Fruit fly (Drosophila melanogaster): ENCODE measurements around the gene CG7506.

CG7506 gene

dm6 chr3L:7590898-7591297, 50.5 kb downstream of the CG7506 start, which contains the start of gene t-Grip84:
Gene t-Grip84 (minus strand): TSS chr3L:7590998.
- no peak for TF ChIP-seq CG9948 (tag; optimal IDR thresholded peaks at IDR 0.05)
- no peak for TF ChIP-seq Ets98B (GFP tag; IDR thresholded peaks at IDR 0.05)
- no peak for TF ChIP-seq CG10348 (GFP tag; IDR thresholded peaks at IDR 0.05)
- no peak for TF ChIP-seq CG8159 (tag; optimal IDR thresholded peaks at IDR 0.05)
- no peak for TF ChIP-seq CG15710 (tag; optimal IDR thresholded peaks at IDR 0.05)
- no peak for TF ChIP-seq CG14655 (GFP tag; optimal IDR thresholded peaks at IDR 0.05)
- TF ChIP-seq CG34367 (tag; optimal IDR thresholded peaks at IDR 0.05): no peak
- no peak for TF ChIP-seq Snoo (tag; optimal IDR thresholded peaks at IDR 0.05)
- TF ChIP-seq D1 (tag; optimal IDR thresholded peaks at IDR 0.05): no peak
- TF ChIP-seq CG13204 (GFP tag; optimal IDR thresholded peaks at IDR 0.05): no peak
- TF ChIP-seq Pif1A (GFP tag; optimal IDR thresholded peaks at IDR 0.05): no peak
- TF ChIP-seq Pif1B (GFP tag; optimal IDR thresholded peaks at IDR 0.05): no peak
- no peak for TF ChIP-seq CG17806 (tag; optimal IDR thresholded peaks at IDR 0.05)
- no peak for TF ChIP-seq CG12605 (GFP tag; IDR thresholded peaks at IDR 0.05)
- TF ChIP-seq gl (tag; optimal IDR thresholded peaks at IDR 0.05): no peak
- TF ChIP-seq fd96Ca (GFP tag; IDR thresholded peaks at IDR 0.05): no peak
- TF ChIP-seq CG4496 (GFP tag; IDR thresholded peaks at IDR 0.05): no peak
- no peak for TF ChIP-seq EcR (GFP tag; optimal IDR thresholded peaks at IDR 0.05)
